Worm (Caenorhabditis elegans) whole organism, L2 larva: ENCODE data around the gene C49C3.9.

Source experiments
- mab-5 ChIP-seq: fragments of 150-350 bp; optimal IDR thresholded peaks from 2 replicates; lab custom pipeline; 2014; ENCODE audit warnings: missing biosample characterization, missing genetic modification characterization
- nhr-237 ChIP-seq: fragments of 150-350 bp; optimal IDR thresholded peaks from 2 replicates; lab custom pipeline; 2014; ENCODE audit warnings: missing biosample characterization, missing genetic modification characterization

DNA sequence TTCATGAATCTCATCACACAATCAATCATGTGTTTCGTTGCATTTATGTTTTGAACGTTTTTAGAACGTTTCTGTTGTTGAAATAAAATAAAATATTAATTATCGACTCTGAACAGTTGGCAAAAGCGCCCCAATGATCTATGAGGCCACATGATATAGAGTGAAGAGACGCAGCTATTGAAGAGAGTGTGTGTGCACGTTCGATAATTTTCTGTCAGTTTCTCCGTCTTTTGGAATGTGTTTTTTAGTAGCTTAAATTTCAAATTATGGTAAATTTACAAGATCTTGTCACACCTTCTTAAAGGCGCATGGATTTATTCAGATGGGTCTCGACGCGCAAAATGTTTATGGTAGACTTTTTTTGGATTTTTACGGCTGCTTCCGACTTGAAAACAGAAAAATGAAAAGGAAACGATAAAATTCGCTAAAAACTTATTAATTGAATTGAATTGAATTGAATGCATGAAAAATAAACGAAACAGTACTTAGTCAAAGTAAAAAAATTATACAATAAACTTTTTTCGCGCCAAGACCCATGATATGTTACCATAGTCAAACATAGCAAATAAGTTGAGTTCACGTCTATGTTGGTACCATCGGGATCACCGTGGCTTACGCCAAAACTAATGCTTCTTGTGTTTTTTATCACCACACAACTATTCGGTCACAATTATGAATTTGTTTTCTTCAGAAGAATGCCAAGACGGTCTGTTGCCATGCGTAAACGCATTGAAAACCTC, 8.4 kb downstream of the C49C3.9 start, which contains the start of gene C49C3.15:
- TF ChIP-seq mab-5 = no peak
- TF ChIP-seq nhr-237 (tag; lab: Kevin White, UChicago) = no peak
